Worm (Caenorhabditis elegans) whole organism, L2 larva: ENCODE results near the gene egl-2.

ENCODE experiments used
- F13H6.1 ChIP-seq: sonication (generic microtip); optimal IDR thresholded peaks from 2 replicates; lab custom pipeline; 2016; ENCODE audit warnings: missing genetic modification characterization, missing compliant biosample characterization
- lin-11 ChIP-seq: fragments of 150-350 bp; sonication (generic microtip); optimal IDR thresholded peaks from 2 replicates; lab custom pipeline; 2014; ENCODE audit warnings: missing biosample characterization, missing genetic modification characterization, inconsistent platforms, mixed read lengths
- mbf-1 ChIP-seq: sonication (generic microtip); optimal IDR thresholded peaks from 2 replicates; lab custom pipeline; 2017; ENCODE audit warnings: missing biosample characterization, missing genetic modification characterization
- unc-55 ChIP-seq: fragments of 150-350 bp; sonication (generic microtip); optimal IDR thresholded peaks from 3 replicates; lab custom pipeline; 2014; ENCODE audit warnings: missing biosample characterization, missing genetic modification reagents, missing genetic modification characterization

- TF ChIP-seq F13H6.1 = no peak
- TF ChIP-seq mbf-1 = no peak
- no peak for TF ChIP-seq lin-11
- no peak for TF ChIP-seq unc-55 (GFP tag; lab: Kevin White, UChicago)
Measured at ce11 chrV:1321776-1322175, 22.6 kb upstream of the egl-2 start.
